Fruit fly (Drosophila melanogaster) whole organism, embryonic: ENCODE results near the gene par-6.

Experiments used
- Blimp-1 ChIP-seq: fragments of 200-800 bp; sonication (Bioruptor generic); optimal IDR thresholded peaks from 3 replicates; lab custom pipeline; 2018; ENCODE audit warnings: missing biosample characterization, missing genetic modification characterization, mild to moderate bottlenecking, moderate library complexity, missing genetic modification reagents
- CG10209 ChIP-seq: fragments of 200-800 bp; sonication (Bioruptor generic); optimal IDR thresholded peaks from 3 replicates; lab custom pipeline; 2017; ENCODE audit warnings: missing biosample characterization, mild to moderate bottlenecking, missing genetic modification characterization, missing genetic modification reagents
- CG10274 ChIP-seq: fragments of 200-800 bp; sonication (Bioruptor generic); optimal IDR thresholded peaks from 3 replicates; lab custom pipeline; 2017; ENCODE audit warnings: missing biosample characterization, mild to moderate bottlenecking, missing genetic modification characterization
- CG10321 ChIP-seq: fragments of 200-800 bp; sonication (Bioruptor generic); IDR thresholded peaks from 2 replicates; pipeline ENCODE4 v1.3.6; 2022; ENCODE audit warnings: missing biosample characterization, missing genetic modification characterization
- CG10979 ChIP-seq: fragments of 200-800 bp; sonication (Bioruptor generic); optimal IDR thresholded peaks from 2 replicates; lab custom pipeline; 2018; ENCODE audit warnings: missing biosample characterization, mild to moderate bottlenecking, missing genetic modification characterization, moderate library complexity
- CG11456 ChIP-seq: fragments of 200-800 bp; sonication (Bioruptor generic); IDR thresholded peaks from 3 replicates; pipeline ENCODE4 v1.3.6; 2022; ENCODE audit warnings: missing biosample characterization, missing genetic modification characterization
- CG11504 ChIP-seq: fragments of 200-800 bp; sonication (Bioruptor generic); optimal IDR thresholded peaks from 3 replicates; lab custom pipeline; 2019; ENCODE audit warnings: missing biosample characterization, mild to moderate bottlenecking, missing genetic modification characterization, moderate library complexity
- CG13894 ChIP-seq: fragments of 200-800 bp; sonication (Bioruptor generic); optimal IDR thresholded peaks from 3 replicates; lab custom pipeline; 2018; ENCODE audit warnings: missing biosample characterization, mild to moderate bottlenecking, missing genetic modification characterization, moderate library complexity
- CG14441 ChIP-seq: fragments of 200-800 bp; sonication (Bioruptor generic); IDR thresholded peaks from 2 replicates; pipeline ENCODE4 v1.3.6; 2022; ENCODE audit warnings: missing biosample characterization, missing genetic modification characterization
- CG1529 ChIP-seq: fragments of 200-800 bp; sonication (Bioruptor generic); optimal IDR thresholded peaks from 3 replicates; lab custom pipeline; 2018; ENCODE audit warnings: missing biosample characterization, missing genetic modification characterization
- CG15479 ChIP-seq: fragments of 200-800 bp; sonication (Bioruptor generic); optimal IDR thresholded peaks from 3 replicates; lab custom pipeline; 2019; ENCODE audit warnings: missing biosample characterization, mild to moderate bottlenecking, missing genetic modification characterization, moderate library complexity
- CG17359 ChIP-seq: fragments of 200-800 bp; sonication (Bioruptor generic); optimal IDR thresholded peaks from 3 replicates; lab custom pipeline; 2018; ENCODE audit warnings: missing biosample characterization, mild to moderate bottlenecking, missing genetic modification characterization, moderate library complexity
- CG17361 ChIP-seq: fragments of 200-800 bp; sonication (Bioruptor generic); IDR thresholded peaks from 3 replicates; pipeline ENCODE4 v1.3.6; 2022; ENCODE audit warnings: missing biosample characterization, missing genetic modification characterization
- CG1792 ChIP-seq: fragments of 200-800 bp; sonication (Bioruptor generic); optimal IDR thresholded peaks from 2 replicates; lab custom pipeline; 2016; ENCODE audit warnings: missing biosample characterization, missing genetic modification characterization
- CG2120 ChIP-seq: fragments of 200-800 bp; sonication (Bioruptor generic); optimal IDR thresholded peaks from 3 replicates; lab custom pipeline; 2016; ENCODE audit warnings: missing biosample characterization, missing genetic modification characterization
- CG2712 ChIP-seq: fragments of 200-800 bp; optimal IDR thresholded peaks from 3 replicates; lab custom pipeline; 2019; ENCODE audit warnings: missing biosample characterization, mild to moderate bottlenecking, missing genetic modification characterization, moderate library complexity
- CG2889 ChIP-seq: fragments of 200-800 bp; sonication (Bioruptor generic); IDR thresholded peaks from 3 replicates; pipeline ENCODE4 v1.3.6; 2022; ENCODE audit warnings: missing biosample characterization, missing genetic modification characterization
- CG30403 ChIP-seq: fragments of 200-800 bp; sonication (Bioruptor generic); optimal IDR thresholded peaks from 3 replicates; lab custom pipeline; 2016; ENCODE audit warnings: missing biosample characterization, missing genetic modification characterization
- CG31224 ChIP-seq: fragments of 200-800 bp; sonication (Bioruptor generic); IDR thresholded peaks from 2 replicates; pipeline ENCODE4 v1.3.6; 2022; ENCODE audit warnings: missing biosample characterization, missing genetic modification characterization
- CG4404 ChIP-seq: fragments of 200-800 bp; sonication (Bioruptor generic); IDR thresholded peaks from 2 replicates; pipeline ENCODE4 v1.3.6; 2022; ENCODE audit warnings: missing biosample characterization, missing genetic modification characterization
- CG4424 ChIP-seq: fragments of 200-800 bp; sonication (Bioruptor generic); optimal IDR thresholded peaks from 3 replicates; lab custom pipeline; 2016; ENCODE audit warnings: missing biosample characterization, missing genetic modification characterization
- CG4854 ChIP-seq: fragments of 200-800 bp; sonication (Bioruptor generic); optimal IDR thresholded peaks from 2 replicates; lab custom pipeline; 2016; ENCODE audit warnings: missing biosample characterization, missing genetic modification characterization, inconsistent platforms
- CG6854 ChIP-seq: fragments of 200-800 bp; sonication (Bioruptor generic); optimal IDR thresholded peaks from 3 replicates; lab custom pipeline; 2017; ENCODE audit warnings: missing biosample characterization, mild to moderate bottlenecking, missing genetic modification characterization
- CG7839 ChIP-seq: fragments of 200-800 bp; sonication (Bioruptor generic); optimal IDR thresholded peaks from 3 replicates; lab custom pipeline; 2018; ENCODE audit warnings: missing biosample characterization, mild to moderate bottlenecking, missing genetic modification characterization, moderate library complexity
- CG8359 ChIP-seq: fragments of 200-800 bp; sonication (Bioruptor generic); optimal IDR thresholded peaks from 2 replicates; lab custom pipeline; 2017; ENCODE audit warnings: missing biosample characterization, mild to moderate bottlenecking, missing genetic modification characterization, borderline replicate concordance
- CG8478 ChIP-seq: fragments of >200 bp; optimal IDR thresholded peaks from 2 replicates; lab custom pipeline; 2018
- D ChIP-seq, 2 experiments: fragments of 200-800 bp in 1 of 2; fragments of >200 bp in 1 of 2; sonication (Bioruptor generic) in 1 of 2; optimal IDR thresholded peaks; 2 replicates in 1 of 2; 3 replicates in 1 of 2; lab custom pipeline; 2017; ENCODE audit warnings: mild to moderate bottlenecking in 1 of 2, missing biosample characterization in 1 of 2, missing genetic modification characterization in 1 of 2, missing genetic modification reagents in 1 of 2
- D19B ChIP-seq: fragments of 200-800 bp; sonication (Bioruptor generic); optimal IDR thresholded peaks from 2 replicates; lab custom pipeline; 2017; ENCODE audit warnings: missing biosample characterization, mild to moderate bottlenecking, missing genetic modification characterization
- Doc2 ChIP-seq: fragments of 200-800 bp; sonication (Bioruptor generic); IDR thresholded peaks from 2 replicates; pipeline ENCODE4 v1.3.6; 2022; ENCODE audit warnings: missing biosample characterization, missing genetic modification characterization
- E2f2 ChIP-seq: fragments of 200-800 bp; sonication (Bioruptor generic); IDR thresholded peaks from 2 replicates; pipeline ENCODE4 v1.3.6; 2022; ENCODE audit warnings: missing biosample characterization, missing genetic modification characterization
- Hr39 ChIP-seq: fragments of >200 bp; optimal IDR thresholded peaks from 2 replicates; lab custom pipeline; 2017
- NfI ChIP-seq: fragments of 200-800 bp; sonication (Bioruptor generic); optimal IDR thresholded peaks from 3 replicates; lab custom pipeline; 2018; ENCODE audit warnings: missing biosample characterization, mild to moderate bottlenecking, missing genetic modification characterization, moderate library complexity
- Xrp1 ChIP-seq: fragments of 200-800 bp; sonication (Bioruptor generic); IDR thresholded peaks from 2 replicates; pipeline ENCODE4 v1.3.6; 2022; ENCODE audit warnings: missing biosample characterization, missing genetic modification characterization
- ara ChIP-seq: fragments of 200-800 bp; sonication (Bioruptor generic); IDR thresholded peaks from 2 replicates; pipeline ENCODE4 v1.3.6; 2022; ENCODE audit warnings: missing biosample characterization, missing genetic modification characterization
- bowl ChIP-seq: fragments of 200-800 bp; sonication (Bioruptor generic); IDR thresholded peaks from 2 replicates; pipeline ENCODE4 v1.3.6; 2022; ENCODE audit warnings: missing biosample characterization, missing genetic modification characterization
- br ChIP-seq: fragments of >200 bp; optimal IDR thresholded peaks from 2 replicates; lab custom pipeline; 2017
- cad ChIP-seq: fragments of >200 bp; optimal IDR thresholded peaks from 2 replicates; lab custom pipeline; 2017; ENCODE audit warnings: missing biosample characterization, missing genetic modification characterization
- dan ChIP-seq: fragments of 200-800 bp; sonication (Bioruptor generic); IDR thresholded peaks from 2 replicates; pipeline ENCODE4 v1.3.6; 2022; ENCODE audit warnings: missing biosample characterization, missing genetic modification characterization
- dpn ChIP-seq, 2 experiments: fragments of 200-800 bp; sonication (Bioruptor generic); optimal IDR thresholded peaks; 3 replicates each; lab custom pipeline; 2016; ENCODE audit warnings: missing biosample characterization in 2 of 2, missing genetic modification characterization in 2 of 2
- en ChIP-seq: fragments of 200-800 bp; sonication (Bioruptor generic); optimal IDR thresholded peaks from 2 replicates; lab custom pipeline; 2016; ENCODE audit warnings: missing biosample characterization, missing genetic modification characterization
- gem ChIP-seq: fragments of 200-800 bp; sonication (Bioruptor generic); optimal IDR thresholded peaks from 2 replicates; lab custom pipeline; 2019; ENCODE audit warnings: missing biosample characterization, mild to moderate bottlenecking, missing genetic modification characterization, moderate library complexity
- gfzf ChIP-seq: fragments of 200-800 bp; sonication (Bioruptor generic); optimal IDR thresholded peaks from 2 replicates; lab custom pipeline; 2016; ENCODE audit warnings: missing biosample characterization, mild to moderate bottlenecking, missing genetic modification characterization, moderate library complexity
- hth ChIP-seq: fragments of >200 bp; optimal IDR thresholded peaks from 2 replicates; lab custom pipeline; 2017; ENCODE audit warnings: inconsistent platforms
- insv ChIP-seq, 2 experiments: fragments of 200-800 bp; sonication (Bioruptor generic); optimal IDR thresholded peaks; 3 replicates each; lab custom pipeline; 2016 to 2018; ENCODE audit warnings: missing biosample characterization in 2 of 2, missing genetic modification characterization in 2 of 2
- nau ChIP-seq: fragments of 200-800 bp; sonication (Bioruptor generic); optimal IDR thresholded peaks from 3 replicates; lab custom pipeline; 2017; ENCODE audit warnings: missing biosample characterization, mild to moderate bottlenecking, missing genetic modification characterization, missing genetic modification reagents
- onecut ChIP-seq: fragments of 200-800 bp; sonication (Bioruptor generic); IDR thresholded peaks from 2 replicates; pipeline ENCODE4 v1.3.6; 2022; ENCODE audit warnings: missing biosample characterization, missing genetic modification characterization
- pfk ChIP-seq: fragments of 200-800 bp; sonication (Bioruptor generic); optimal IDR thresholded peaks from 2 replicates; lab custom pipeline; 2018; ENCODE audit warnings: missing biosample characterization, mild to moderate bottlenecking, missing genetic modification characterization, moderate library complexity
- repo ChIP-seq: fragments of 200-800 bp; sonication (Bioruptor generic); optimal IDR thresholded peaks from 2 replicates; lab custom pipeline; 2016; ENCODE audit warnings: missing biosample characterization, missing genetic modification characterization
- sens ChIP-seq: fragments of 200-800 bp; sonication (Bioruptor generic); peaks from one replicate; lab custom pipeline; 2016; ENCODE audit warnings: missing biosample characterization, missing genetic modification characterization
- unpg ChIP-seq: fragments of 200-800 bp; sonication (Bioruptor generic); optimal IDR thresholded peaks from 3 replicates; lab custom pipeline; 2018; ENCODE audit warnings: missing biosample characterization, mild to moderate bottlenecking, missing genetic modification characterization, moderate library complexity
- zen ChIP-seq: fragments of 200-800 bp; sonication (Bioruptor generic); optimal IDR thresholded peaks from 3 replicates; lab custom pipeline; 2018; ENCODE audit warnings: missing biosample characterization, mild to moderate bottlenecking, missing genetic modification characterization, moderate library complexity

Gene par-6

DNA sequence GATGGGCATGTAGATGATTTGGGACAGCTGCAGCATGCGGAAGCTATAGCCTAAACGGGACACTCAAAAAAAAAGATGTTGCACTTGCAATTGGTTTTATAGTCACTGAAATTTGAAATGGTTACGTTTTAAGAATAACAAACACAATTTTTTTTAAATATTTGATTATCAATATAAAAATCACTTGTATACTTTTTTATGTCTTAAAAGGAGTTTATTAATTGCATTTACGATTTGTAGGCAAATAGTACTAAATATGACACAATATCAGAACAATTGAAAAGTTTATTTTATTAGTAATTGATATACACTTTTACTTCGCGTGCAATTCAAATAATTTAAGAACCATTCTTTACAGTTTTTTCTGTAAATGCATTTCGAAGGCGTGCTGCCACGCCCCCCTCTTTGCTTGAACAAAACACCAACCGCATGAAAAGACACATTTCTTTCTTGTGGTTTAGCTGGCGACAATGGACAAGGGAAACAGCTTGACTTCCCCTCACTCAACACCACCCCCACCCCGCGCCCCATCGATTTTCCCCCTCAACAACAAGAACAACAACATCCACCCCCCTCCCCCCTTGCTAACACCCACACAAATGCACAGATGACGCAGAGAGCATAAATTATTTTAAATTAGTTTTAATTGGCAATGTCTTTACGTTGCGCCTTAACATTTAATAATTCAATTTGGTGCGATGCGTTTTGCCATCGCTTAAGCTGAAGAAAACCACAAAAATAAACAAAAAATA, 13.8 kb downstream of the par-6 start (continued):
- TF ChIP-seq CG17359 (tag; lab: Kevin White, UChicago) = peak; percentile 29
- TF ChIP-seq sens (GFP tag; lab: Kevin White, UChicago) = peak; percentile 83
- TF ChIP-seq CG4404 (GFP tag; lab: Robert Waterston, UW) = no peak
- TF ChIP-seq CG31224 (GFP tag; lab: Robert Waterston, UW) = no peak
- TF ChIP-seq CG17361 = 0 out of 3 replicates have a peak, but pooled peaks have one; percentile 24
- TF ChIP-seq Doc2 = no peak
- TF ChIP-seq br = no peak
- TF ChIP-seq CG11504 (tag; lab: Kevin White, UChicago) = peak; percentile 51
- no peak for TF ChIP-seq CG1529
- TF ChIP-seq CG2712 = peak; percentile 26
- peak; percentile 56 for TF ChIP-seq Blimp-1 (GFP tag; lab: Kevin White, UChicago)
- TF ChIP-seq NfI (GFP tag; lab: Kevin White, UChicago) = no peak
- no peak for TF ChIP-seq CG14441 (GFP tag; lab: Robert Waterston, UW)
- TF ChIP-seq CG10321 (GFP tag; lab: Robert Waterston, UW) = no peak
- TF ChIP-seq CG11456 = no peak
- TF ChIP-seq Hr39 = no peak
- TF ChIP-seq onecut (GFP tag; lab: Robert Waterston, UW) = peak; percentile 66
- no peak for TF ChIP-seq D (optimal IDR thresholded peaks at IDR 0.05; lab: Kevin White, UChicago)
- peak; percentile 44 for TF ChIP-seq D (GFP tag; optimal IDR thresholded peaks at IDR 0.05; lab: Kevin White, UChicago)
- peak; percentile 70 for TF ChIP-seq CG10979 (tag; lab: Kevin White, UChicago)
- TF ChIP-seq CG10209 (GFP tag; lab: Kevin White, UChicago) = peak; percentile 17
- TF ChIP-seq CG6854 = no peak
- TF ChIP-seq insv (GFP tag; optimal IDR thresholded peaks at IDR 0.05; lab: Kevin White, UChicago) = no peak
- TF ChIP-seq CG2120 (GFP tag; lab: Kevin White, UChicago) = no peak
- TF ChIP-seq E2f2 (GFP tag; lab: Robert Waterston, UW) = no peak
- TF ChIP-seq gfzf (GFP tag; lab: Kevin White, UChicago) = no peak
- no peak for TF ChIP-seq CG2889 (GFP tag; lab: Robert Waterston, UW)
- no peak for TF ChIP-seq D19B (GFP tag; lab: Kevin White, UChicago)
- no peak for TF ChIP-seq en (GFP tag; lab: Kevin White, UChicago)
- TF ChIP-seq bowl (GFP tag; lab: Robert Waterston, UW) = no peak
- no peak for TF ChIP-seq CG13894
- peak; percentile 15 for TF ChIP-seq CG30403
- TF ChIP-seq hth (lab: Kevin White, UChicago) = no peak
- TF ChIP-seq CG7839 (tag; lab: Kevin White, UChicago) = peak; percentile 22
- TF ChIP-seq CG1792 (GFP tag; lab: Kevin White, UChicago) = no peak
- no peak for TF ChIP-seq CG4424
- TF ChIP-seq gem (tag; lab: Kevin White, UChicago) = peak; percentile 37
- no peak for TF ChIP-seq CG15479 (GFP tag; lab: Kevin White, UChicago)
- no peak for TF ChIP-seq CG8359 (GFP tag; lab: Kevin White, UChicago)
- TF ChIP-seq CG8478 (lab: Kevin White, UChicago) = no peak
- TF ChIP-seq zen (tag; lab: Kevin White, UChicago) = no peak
- TF ChIP-seq dpn (GFP tag; optimal IDR thresholded peaks at IDR 0.05; lab: Kevin White, UChicago) = no peak
- peak; percentile 53 for TF ChIP-seq nau (GFP tag; lab: Kevin White, UChicago)
- no peak for TF ChIP-seq Xrp1 (GFP tag; lab: Robert Waterston, UW)
- TF ChIP-seq pfk (GFP tag; lab: Kevin White, UChicago) = no peak
- TF ChIP-seq unpg = no peak
- TF ChIP-seq CG10274 (GFP tag; lab: Kevin White, UChicago) = no peak
- no peak for TF ChIP-seq repo (GFP tag; lab: Kevin White, UChicago)
- TF ChIP-seq cad (GFP tag; lab: Kevin White, UChicago) = no peak
- TF ChIP-seq CG4854 (GFP tag; lab: Kevin White, UChicago) = no peak
- TF ChIP-seq ara = no peak
- TF ChIP-seq dan = no peak
